Worm (Caenorhabditis elegans): ENCODE measurements around the gene micu-1.

Gene micu-1

DNA sequence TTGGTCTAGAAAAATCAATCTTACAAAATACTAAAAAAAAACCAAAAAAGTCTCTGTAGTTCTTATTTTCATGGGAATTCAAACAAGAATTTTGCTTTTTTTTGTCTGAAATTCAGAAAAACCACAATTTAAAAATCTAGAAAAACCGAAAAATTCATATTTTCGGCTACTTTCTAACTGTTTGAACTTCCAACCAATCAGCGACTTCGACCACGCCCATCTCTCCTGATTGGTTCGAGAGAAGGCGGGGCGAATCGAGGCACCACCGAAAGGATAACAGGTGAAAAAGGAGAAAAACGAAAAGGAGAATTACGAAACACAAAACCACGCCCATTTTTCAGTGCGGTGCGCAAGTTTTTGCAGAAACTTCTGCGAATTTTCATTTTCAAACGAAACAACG is 7.1 kb downstream of the micu-1 start:
- TF ChIP-seq sem-2 (GFP tag; optimal IDR thresholded peaks at IDR 0.05): no peak
- no peak for TF ChIP-seq sptf-1 (tag; optimal IDR thresholded peaks at IDR 0.05)
- no peak for TF ChIP-seq M03D4.4 (tag; optimal IDR thresholded peaks at IDR 0.05)
- TF ChIP-seq tbx-8 (GFP tag; optimal IDR thresholded peaks at IDR 0.05): no peak
- no peak for TF ChIP-seq flh-1 (GFP tag; optimal IDR thresholded peaks at IDR 0.05)
- TF ChIP-seq drap-1 (GFP tag; optimal IDR thresholded peaks at IDR 0.05): no peak
- no peak for TF ChIP-seq nhr-2 (tag; optimal IDR thresholded peaks at IDR 0.05)
- no peak for TF ChIP-seq mab-5 (tag; optimal IDR thresholded peaks at IDR 0.05)
- TF ChIP-seq lsy-2 (tag; optimal IDR thresholded peaks at IDR 0.05): no peak
- TF ChIP-seq zip-8 (tag; optimal IDR thresholded peaks at IDR 0.05): no peak
- TF ChIP-seq ham-2 (GFP tag; optimal IDR thresholded peaks at IDR 0.05): no peak
- TF ChIP-seq nhr-76 (tag; optimal IDR thresholded peaks at IDR 0.05): no peak

DNA sequence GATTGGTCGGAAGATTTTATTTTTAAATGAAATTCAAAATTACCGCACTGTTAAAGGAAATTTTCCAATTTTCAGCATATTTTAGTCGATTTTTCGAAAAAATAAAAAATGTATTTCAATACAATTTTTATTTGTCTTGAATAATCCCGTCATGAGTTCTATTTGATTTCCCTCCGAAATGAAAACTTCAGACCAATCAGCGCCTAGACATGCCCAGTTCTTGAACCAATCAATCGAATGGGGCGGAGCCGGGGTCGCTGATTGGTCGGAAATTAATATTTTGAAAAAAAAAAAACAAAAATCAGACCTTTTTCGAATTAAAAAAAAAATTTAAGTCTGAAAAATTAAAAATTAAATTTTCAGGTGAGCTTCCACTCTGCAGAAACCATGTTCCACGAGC is 11.9 kb downstream of the micu-1 start:
- TF ChIP-seq drap-1 (GFP tag; optimal IDR thresholded peaks at IDR 0.05): no peak
- no peak for TF ChIP-seq bed-3 (GFP tag; optimal IDR thresholded peaks at IDR 0.05)
- no peak for TF ChIP-seq ceh-83 (GFP tag; optimal IDR thresholded peaks at IDR 0.05)
- TF ChIP-seq nhr-237 (tag; optimal IDR thresholded peaks at IDR 0.05): no peak
- TF ChIP-seq ceh-39 (tag; optimal IDR thresholded peaks at IDR 0.05): no peak
- TF ChIP-seq unc-120 (tag; optimal IDR thresholded peaks at IDR 0.05; ENCODE audit: poor library complexity, severe bottlenecking): no peak
- no peak for TF ChIP-seq pha-4 (tag; optimal IDR thresholded peaks at IDR 0.05)
- no peak for TF ChIP-seq cnd-1 (tag; optimal IDR thresholded peaks at IDR 0.05)
- no peak for TF ChIP-seq unc-62 (GFP tag; optimal IDR thresholded peaks at IDR 0.05)
- no peak for TF ChIP-seq elt-3 (tag; optimal IDR thresholded peaks at IDR 0.05)
- no peak for TF ChIP-seq unc-39 (tag; optimal IDR thresholded peaks at IDR 0.05)
- TF ChIP-seq mep-1 (tag; optimal IDR thresholded peaks at IDR 0.05): no peak
- no peak for TF ChIP-seq nhr-28 (tag; optimal IDR thresholded peaks at IDR 0.05)

DNA sequence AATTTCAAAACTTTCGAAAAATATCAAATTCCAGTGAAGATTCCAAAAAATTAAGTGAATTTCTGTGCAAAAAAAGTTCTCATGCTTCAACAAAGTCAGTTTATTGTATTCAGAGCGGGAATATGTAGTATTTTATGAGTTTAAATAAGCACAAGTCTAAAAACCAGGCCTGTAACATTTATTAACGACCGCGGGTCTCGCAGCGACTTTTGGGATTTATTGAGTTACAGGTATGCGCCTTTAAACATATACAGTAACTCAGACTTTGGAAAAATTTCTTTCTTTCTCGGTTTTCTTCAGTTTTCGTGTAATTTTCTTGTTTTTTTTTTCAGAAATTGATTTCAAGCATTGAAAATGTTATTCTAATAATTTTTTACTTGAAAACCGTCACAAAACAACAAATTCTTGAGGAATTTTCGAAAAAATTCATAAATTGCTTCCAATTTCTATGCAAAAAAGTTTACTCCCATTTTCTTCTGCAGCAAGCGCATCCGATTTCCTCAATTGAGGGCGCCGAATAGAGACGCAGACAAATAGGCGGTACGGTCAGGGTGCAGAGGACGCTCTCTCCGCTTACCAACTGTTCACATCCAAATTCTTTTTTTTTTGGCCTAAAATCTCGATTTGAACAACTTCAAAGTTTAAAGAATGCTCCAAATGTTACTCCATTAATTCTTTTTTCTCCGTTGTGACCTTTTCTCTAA is 13.8 kb downstream of the micu-1 start:
- no peak for TF ChIP-seq sptf-1 (tag; optimal IDR thresholded peaks at IDR 0.05)
- peak; percentile 30 for TF ChIP-seq hlh-1 (tag; optimal IDR thresholded peaks at IDR 0.05)

DNA sequence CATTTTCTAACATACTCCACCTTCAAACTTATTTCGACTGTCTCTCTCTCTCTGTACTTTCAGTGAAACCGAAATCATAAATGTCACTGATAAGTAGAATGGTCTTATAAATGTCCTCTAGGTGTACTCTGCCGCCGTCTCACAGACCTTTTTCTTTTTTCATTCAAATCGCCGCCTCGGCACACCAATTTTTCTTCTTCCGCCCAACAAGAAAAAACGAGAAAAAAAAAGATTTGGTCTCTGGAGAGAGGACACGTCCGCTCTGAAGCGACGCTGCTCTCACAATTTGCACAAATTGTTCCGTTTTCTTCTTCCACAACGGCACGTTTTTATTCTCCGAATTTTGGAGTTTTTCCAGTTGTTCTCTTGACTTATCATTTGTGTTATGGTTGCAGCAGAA is 15.4 kb downstream of the micu-1 start:
- TF ChIP-seq flh-1 (GFP tag; optimal IDR thresholded peaks at IDR 0.05): no peak
- no peak for TF ChIP-seq elt-3 (tag; optimal IDR thresholded peaks at IDR 0.05)
- no peak for TF ChIP-seq ceh-43 (GFP tag; optimal IDR thresholded peaks at IDR 0.05)
- no peak for TF ChIP-seq tbx-8 (GFP tag; optimal IDR thresholded peaks at IDR 0.05)
- no peak for TF ChIP-seq unc-39 (tag; optimal IDR thresholded peaks at IDR 0.05)
- TF ChIP-seq zip-8 (tag; optimal IDR thresholded peaks at IDR 0.05): no peak
- TF ChIP-seq ceh-83 (GFP tag; optimal IDR thresholded peaks at IDR 0.05): no peak
- no peak for TF ChIP-seq nhr-28 (tag; optimal IDR thresholded peaks at IDR 0.05)
- no peak for TF ChIP-seq mab-5 (tag; optimal IDR thresholded peaks at IDR 0.05)
- TF ChIP-seq unc-120 (tag; optimal IDR thresholded peaks at IDR 0.05; ENCODE audit: poor library complexity, severe bottlenecking): no peak

DNA sequence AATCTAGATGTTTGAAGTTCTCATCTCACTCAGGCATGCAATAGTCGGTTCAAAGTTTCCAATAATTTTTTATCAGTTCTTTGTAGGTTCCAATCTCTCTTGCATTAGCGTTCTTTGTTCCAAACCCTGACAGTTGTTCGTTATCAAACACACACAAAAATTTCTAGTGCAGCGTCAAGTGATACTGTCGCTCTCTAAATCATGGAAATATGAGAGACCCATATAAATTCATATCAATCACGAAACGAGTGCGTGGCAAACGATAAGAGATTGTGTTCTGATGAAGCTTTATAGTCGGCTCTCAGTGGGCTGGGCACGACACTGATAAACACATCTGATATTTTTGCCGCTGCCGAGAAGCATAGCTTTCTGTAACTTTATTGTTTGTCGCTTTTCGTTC is 16.5 kb downstream of the micu-1 start:
- no peak for TF ChIP-seq mep-1 (tag; optimal IDR thresholded peaks at IDR 0.05)
- TF ChIP-seq nhr-12 (tag; optimal IDR thresholded peaks at IDR 0.05): no peak
- TF ChIP-seq unc-62 (GFP tag; optimal IDR thresholded peaks at IDR 0.05): no peak
- no peak for TF ChIP-seq bed-3 (GFP tag; optimal IDR thresholded peaks at IDR 0.05)
- TF ChIP-seq drap-1 (GFP tag; optimal IDR thresholded peaks at IDR 0.05): no peak
- no peak for TF ChIP-seq nhr-2 (tag; optimal IDR thresholded peaks at IDR 0.05)

DNA sequence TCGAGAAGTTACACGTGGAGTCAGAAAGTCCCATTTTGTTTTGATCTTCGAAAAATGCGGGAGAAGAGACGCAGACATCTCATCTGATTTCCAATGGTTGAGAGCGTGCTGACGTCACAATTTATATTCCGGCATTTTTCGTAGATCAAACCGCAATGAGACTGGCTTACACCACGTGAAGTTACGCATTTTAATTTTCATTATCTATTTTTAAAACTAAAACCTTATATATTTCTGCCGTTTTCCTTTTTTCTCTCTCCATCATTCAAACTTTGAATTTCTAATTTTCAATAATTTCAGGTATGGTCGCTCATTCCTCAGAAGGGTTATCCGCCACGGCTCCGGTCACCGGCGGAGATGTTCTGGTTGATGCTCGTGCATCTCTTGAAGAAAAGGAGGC is 17.6 kb downstream of the micu-1 start, which contains the start of gene fat-1:
Gene fat-1, plus strand, starts transcription at position 301 of the 400 bp plus-strand sequence.
- TF ChIP-seq ceh-83 (GFP tag; optimal IDR thresholded peaks at IDR 0.05) (no peak), mls-2 (tag; optimal IDR thresholded peaks at IDR 0.05) (no peak), elt-3 (tag; optimal IDR thresholded peaks at IDR 0.05) (no peak), nhr-12 (tag; optimal IDR thresholded peaks at IDR 0.05) (no peak), unc-62 (GFP tag; optimal IDR thresholded peaks at IDR 0.05) (no peak), nhr-76 (tag; optimal IDR thresholded peaks at IDR 0.05) (no peak), mab-5 (tag; optimal IDR thresholded peaks at IDR 0.05) (no peak), unc-39 (tag; optimal IDR thresholded peaks at IDR 0.05) (no peak), ham-2 (GFP tag; optimal IDR thresholded peaks at IDR 0.05) (no peak), nhr-237 (tag; optimal IDR thresholded peaks at IDR 0.05) (no peak), snpc-4 (tag; optimal IDR thresholded peaks at IDR 0.05) (no peak), M03D4.4 (tag; optimal IDR thresholded peaks at IDR 0.05) (no peak), nhr-2 (tag; optimal IDR thresholded peaks at IDR 0.05) (no peak), mep-1 (tag; optimal IDR thresholded peaks at IDR 0.05) (no peak), elt-1 (tag; optimal IDR thresholded peaks at IDR 0.05; ENCODE audit: borderline replicate concordance, insufficient read depth) (no peak), tbx-8 (GFP tag; optimal IDR thresholded peaks at IDR 0.05) (no peak), blmp-1 (tag; optimal IDR thresholded peaks at IDR 0.05) (no peak)
